Worm (Caenorhabditis elegans): Measurements from ENCODE around the gene ephx-1.

DNA sequence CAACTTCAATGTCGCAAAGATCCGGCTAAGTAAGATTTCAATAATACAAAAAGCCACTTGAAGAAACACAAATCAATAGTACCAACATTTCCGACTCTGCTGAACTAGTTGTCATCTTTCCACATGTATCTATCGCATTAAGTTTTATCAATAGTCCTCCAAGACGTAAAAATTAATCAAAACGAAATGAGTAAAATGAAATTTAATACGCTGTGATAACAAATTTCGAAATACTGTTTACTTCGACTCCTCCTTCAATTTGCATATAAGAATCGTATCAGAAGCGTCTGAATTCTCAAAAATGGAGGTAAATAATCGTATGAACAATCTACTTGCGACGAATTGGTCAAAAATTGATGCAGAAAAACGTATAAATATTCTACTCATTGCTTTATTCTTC, 14.0 kb upstream of the ephx-1 start:
- TF ChIP-seq med-1 (GFP tag; optimal IDR thresholded peaks at IDR 0.05; ENCODE audit: insufficient read depth) (no peak), ztf-23 (GFP tag; IDR thresholded peaks at IDR 0.05) (no peak), ref-1 (GFP tag; conservative IDR thresholded peaks at IDR 0.05) (no peak)

Data from whole organism, midembryonic.